Fruit fly (Drosophila melanogaster) whole organism, embryonic: Measurements from ENCODE around the gene CG18266.

Experiments
- CG10462 ChIP-seq: fragments of 200-800 bp; sonication (Bioruptor generic); optimal IDR thresholded peaks from 2 replicates; lab custom pipeline; 2016; ENCODE audit warnings: missing biosample characterization, missing genetic modification characterization
- CG10543 ChIP-seq: fragments of 200-800 bp; sonication (Bioruptor generic); optimal IDR thresholded peaks from 3 replicates; lab custom pipeline; 2017; ENCODE audit warnings: missing biosample characterization, mild to moderate bottlenecking, missing genetic modification characterization, moderate library complexity
- CG11093 ChIP-seq: fragments of 200-800 bp; sonication (Bioruptor generic); IDR thresholded peaks from 3 replicates; pipeline ENCODE4 v1.3.6; 2022; ENCODE audit warnings: missing biosample characterization, missing genetic modification characterization
- CG11504 ChIP-seq: fragments of 200-800 bp; sonication (Bioruptor generic); optimal IDR thresholded peaks from 3 replicates; lab custom pipeline; 2019; ENCODE audit warnings: missing biosample characterization, mild to moderate bottlenecking, missing genetic modification characterization, moderate library complexity
- CG12104 ChIP-seq: fragments of 200-800 bp; sonication (Bioruptor generic); optimal IDR thresholded peaks from 3 replicates; lab custom pipeline; 2016; ENCODE audit warnings: missing biosample characterization, missing genetic modification characterization
- CG12236 ChIP-seq: fragments of 200-800 bp; sonication (Bioruptor generic); optimal IDR thresholded peaks from 2 replicates; lab custom pipeline; 2016; ENCODE audit warnings: missing biosample characterization, missing genetic modification characterization
- CG12391 ChIP-seq: fragments of 200-800 bp; sonication (Bioruptor generic); optimal IDR thresholded peaks from 3 replicates; lab custom pipeline; 2018; ENCODE audit warnings: missing biosample characterization, mild to moderate bottlenecking, missing genetic modification characterization, moderate library complexity
- CG12769 ChIP-seq: fragments of 200-800 bp; sonication (Bioruptor generic); optimal IDR thresholded peaks from 2 replicates; lab custom pipeline; 2019; ENCODE audit warnings: missing biosample characterization, mild to moderate bottlenecking, missing genetic modification characterization, moderate library complexity
- CG12942 ChIP-seq: fragments of 200-800 bp; sonication (Bioruptor generic); optimal IDR thresholded peaks from 3 replicates; lab custom pipeline; 2016; ENCODE audit warnings: missing biosample characterization, missing genetic modification characterization
- CG13424 ChIP-seq: fragments of 200-800 bp; sonication (Bioruptor generic); optimal IDR thresholded peaks from 2 replicates; lab custom pipeline; 2019; ENCODE audit warnings: missing biosample characterization, mild to moderate bottlenecking, missing genetic modification characterization, moderate library complexity
- CG16815 ChIP-seq: fragments of 200-800 bp; sonication (Bioruptor generic); optimal IDR thresholded peaks from 3 replicates; lab custom pipeline; 2017; ENCODE audit warnings: missing biosample characterization, mild to moderate bottlenecking, missing genetic modification characterization
- CG30431 ChIP-seq: fragments of 200-800 bp; sonication (Bioruptor generic); optimal IDR thresholded peaks from 2 replicates; lab custom pipeline; 2017; ENCODE audit warnings: missing biosample characterization, missing genetic modification characterization
- CG31441 ChIP-seq: fragments of 200-800 bp; sonication (Bioruptor generic); IDR thresholded peaks from 2 replicates; pipeline ENCODE4 v1.3.6; 2022; ENCODE audit warnings: missing biosample characterization, missing genetic modification characterization
- CG3847 ChIP-seq: fragments of 200-800 bp; sonication (Bioruptor generic); IDR thresholded peaks from 2 replicates; pipeline ENCODE4 v1.3.6; 2022; ENCODE audit warnings: missing biosample characterization, missing genetic modification characterization
- CG4404 ChIP-seq: fragments of 200-800 bp; sonication (Bioruptor generic); IDR thresholded peaks from 2 replicates; pipeline ENCODE4 v1.3.6; 2022; ENCODE audit warnings: missing biosample characterization, missing genetic modification characterization
- CG7372 ChIP-seq: fragments of 200-800 bp; sonication (Bioruptor generic); IDR thresholded peaks from 2 replicates; pipeline ENCODE4 v1.3.6; 2022; ENCODE audit warnings: missing biosample characterization, missing genetic modification characterization
- CG7839 ChIP-seq: fragments of 200-800 bp; sonication (Bioruptor generic); optimal IDR thresholded peaks from 3 replicates; lab custom pipeline; 2018; ENCODE audit warnings: missing biosample characterization, mild to moderate bottlenecking, missing genetic modification characterization, moderate library complexity
- CoRest ChIP-seq: fragments of 200-800 bp; sonication (Bioruptor generic); optimal IDR thresholded peaks from 3 replicates; lab custom pipeline; 2018; ENCODE audit warnings: missing biosample characterization, mild to moderate bottlenecking, missing genetic modification characterization, moderate library complexity
- D19A ChIP-seq: fragments of 200-800 bp; optimal IDR thresholded peaks from 3 replicates; lab custom pipeline; 2019; ENCODE audit warnings: missing biosample characterization, mild to moderate bottlenecking, missing genetic modification characterization, moderate library complexity
- Dek ChIP-seq: fragments of 200-800 bp; sonication (Bioruptor generic); optimal IDR thresholded peaks from 3 replicates; lab custom pipeline; 2019; ENCODE audit warnings: missing biosample characterization, mild to moderate bottlenecking, missing genetic modification characterization, moderate library complexity
- Ets65A ChIP-seq: fragments of 200-800 bp; sonication (Bioruptor generic); peaks from one replicate; lab custom pipeline; 2016; ENCODE audit warnings: missing biosample characterization, missing genetic modification characterization
- Fer2 ChIP-seq: fragments of 200-800 bp; sonication (Bioruptor generic); optimal IDR thresholded peaks from 2 replicates; lab custom pipeline; 2018; ENCODE audit warnings: missing biosample characterization, mild to moderate bottlenecking, missing genetic modification characterization, moderate library complexity
- GATAe ChIP-seq: fragments of 200-800 bp; sonication (Bioruptor generic); conservative IDR thresholded peaks from 2 replicates; pipeline ENCODE4 v1.3.6; 2022; ENCODE audit warnings: missing biosample characterization, missing genetic modification characterization
- Gug ChIP-seq: fragments of 200-800 bp; sonication (Bioruptor generic); IDR thresholded peaks from 4 replicates; pipeline ENCODE4 v1.3.6; 2022; ENCODE audit warnings: missing biosample characterization, missing genetic modification characterization
- Jarid2 ChIP-seq: fragments of 200-800 bp; sonication (Bioruptor generic); optimal IDR thresholded peaks from 3 replicates; lab custom pipeline; 2017; ENCODE audit warnings: mild to moderate bottlenecking, missing biosample characterization, missing genetic modification reagents, missing genetic modification characterization
- Med ChIP-seq: fragments of 200-800 bp; sonication (Bioruptor generic); peaks from one replicate; lab custom pipeline; 2016; ENCODE audit warnings: missing biosample characterization, missing genetic modification characterization, mild to moderate bottlenecking, inconsistent platforms, moderate library complexity
- Oaz ChIP-seq: fragments of 200-800 bp; sonication (Bioruptor generic); IDR thresholded peaks from 2 replicates; pipeline ENCODE4 v1.3.6; 2022; ENCODE audit warnings: missing biosample characterization, missing genetic modification characterization
- Side ChIP-seq: fragments of 200-800 bp; sonication (Bioruptor generic); optimal IDR thresholded peaks from 2 replicates; lab custom pipeline; 2016; ENCODE audit warnings: missing biosample characterization, missing genetic modification characterization
- Sin3A ChIP-seq: fragments of >200 bp; optimal IDR thresholded peaks from 2 replicates; lab custom pipeline; 2018
- Sox102F ChIP-seq: fragments of 200-800 bp; sonication (Bioruptor generic); optimal IDR thresholded peaks from 2 replicates; lab custom pipeline; 2018; ENCODE audit warnings: missing biosample characterization, mild to moderate bottlenecking, missing genetic modification characterization, moderate library complexity
- Trl ChIP-seq, 3 experiments: fragments of >200 bp in 2 of 3; fragments of 200-800 bp in 1 of 3; sonication (Bioruptor generic) in 1 of 3; optimal IDR thresholded peaks; 2 replicates in 1 of 3; 3 replicates in 2 of 3; lab custom pipeline; 2016 to 2017; ENCODE audit warnings: missing biosample characterization in 1 of 3, missing genetic modification characterization in 1 of 3
- YL-1 ChIP-seq: fragments of 200-800 bp; sonication (Bioruptor generic); optimal IDR thresholded peaks from 3 replicates; lab custom pipeline; 2017; ENCODE audit warnings: missing biosample characterization, mild to moderate bottlenecking, missing genetic modification characterization
- ac ChIP-seq: fragments of 200-800 bp; sonication (Bioruptor generic); optimal IDR thresholded peaks from 3 replicates; lab custom pipeline; 2017; ENCODE audit warnings: missing biosample characterization, mild to moderate bottlenecking, missing genetic modification characterization
- bsh ChIP-seq, 2 experiments: fragments of 200-800 bp; sonication (Bioruptor generic); optimal IDR thresholded peaks; 2 replicates each; lab custom pipeline; 2017 to 2018; ENCODE audit warnings: mild to moderate bottlenecking in 2 of 2, missing biosample characterization in 2 of 2, missing genetic modification characterization in 2 of 2, moderate library complexity in 1 of 2
- chif ChIP-seq, 2 experiments: fragments of 200-800 bp; sonication (Bioruptor generic); optimal IDR thresholded peaks; 3 replicates each; lab custom pipeline; 2016; ENCODE audit warnings: missing biosample characterization in 2 of 2, missing genetic modification characterization in 2 of 2
- chinmo ChIP-seq: fragments of 200-800 bp; sonication (Bioruptor generic); IDR thresholded peaks from 4 replicates; pipeline ENCODE4 v1.3.6; 2022; ENCODE audit warnings: missing biosample characterization, missing genetic modification characterization; ENCODE audit not compliant: partially characterized antibody
- crc ChIP-seq: fragments of 200-800 bp; sonication (Bioruptor generic); optimal IDR thresholded peaks from 2 replicates; lab custom pipeline; 2016; ENCODE audit warnings: missing biosample characterization, missing genetic modification characterization
- grau ChIP-seq: fragments of 200-800 bp; optimal IDR thresholded peaks from 3 replicates; lab custom pipeline; 2019; ENCODE audit warnings: missing biosample characterization, mild to moderate bottlenecking, missing genetic modification characterization, moderate library complexity
- lmd ChIP-seq: fragments of 200-800 bp; sonication (Bioruptor generic); IDR thresholded peaks from 2 replicates; pipeline ENCODE4 v1.3.6; 2022; ENCODE audit warnings: missing biosample characterization, missing genetic modification characterization
- lov ChIP-seq, 2 experiments: fragments of 200-800 bp in 1 of 2; fragments of >200 bp in 1 of 2; sonication (Bioruptor generic) in 1 of 2; IDR thresholded peaks in 1 of 2; optimal IDR thresholded peaks in 1 of 2; 2 replicates in 1 of 2; 3 replicates in 1 of 2; pipeline versions ENCODE4 v1.3.6 to Lab custom; 2017 to 2022; ENCODE audit warnings: missing biosample characterization in 1 of 2, missing genetic modification characterization in 1 of 2
- nerfin-2 ChIP-seq: fragments of 200-800 bp; sonication (Bioruptor generic); IDR thresholded peaks from 2 replicates; pipeline ENCODE4 v1.3.6; 2022; ENCODE audit warnings: missing biosample characterization, missing genetic modification characterization; ENCODE audit not compliant: partially characterized antibody
- nmo ChIP-seq: fragments of 200-800 bp; sonication (Bioruptor generic); optimal IDR thresholded peaks from 2 replicates; lab custom pipeline; 2018; ENCODE audit warnings: missing biosample characterization, mild to moderate bottlenecking, missing genetic modification characterization, moderate library complexity
- row ChIP-seq: fragments of 200-800 bp; sonication (Bioruptor generic); IDR thresholded peaks from 3 replicates; pipeline ENCODE4 v1.3.6; 2022; ENCODE audit warnings: missing biosample characterization, missing genetic modification characterization
- sd ChIP-seq: fragments of 200-800 bp; sonication (Bioruptor generic); optimal IDR thresholded peaks from 3 replicates; lab custom pipeline; 2018; ENCODE audit warnings: missing biosample characterization, mild to moderate bottlenecking, missing genetic modification characterization, moderate library complexity
- sens-2 ChIP-seq: fragments of 200-800 bp; sonication (Bioruptor generic); IDR thresholded peaks from 2 replicates; pipeline ENCODE4 v1.3.6; 2022; ENCODE audit warnings: missing biosample characterization, missing genetic modification characterization
- sr ChIP-seq: fragments of 200-800 bp; sonication (Bioruptor generic); IDR thresholded peaks from 3 replicates; pipeline ENCODE4 v1.3.6; 2022; ENCODE audit warnings: missing biosample characterization, missing genetic modification characterization

Gene CG18266

DNA sequence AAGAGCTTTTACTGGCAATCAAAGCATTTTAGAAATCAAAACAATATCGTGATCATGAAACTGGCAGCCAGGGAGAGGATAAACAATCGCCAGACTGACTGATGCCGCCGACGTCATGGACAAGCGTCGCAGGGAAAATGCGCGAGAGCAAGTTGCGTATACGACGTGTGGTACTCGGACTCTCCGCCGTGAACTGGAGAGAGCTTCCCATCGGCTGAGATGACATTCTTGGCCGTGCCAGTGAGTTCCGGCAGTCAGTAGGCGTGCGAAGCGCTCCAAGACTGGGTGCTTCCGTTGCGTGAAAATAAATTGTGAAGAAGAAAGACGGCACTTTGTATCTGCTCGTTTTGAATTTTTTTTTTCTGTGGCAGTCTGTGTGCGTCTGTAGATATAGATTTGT is 41.8 kb upstream of the CG18266 start, which contains the start of gene GluRIIA:
Gene GluRIIA, plus strand, starts transcription at position 255 of the 400 bp plus-strand sequence.
- peak; percentile 70 for TF ChIP-seq Med (GFP tag; lab: Kevin White, UChicago)
- no peak for TF ChIP-seq Sin3A (lab: Kevin White, UChicago)
- peak; percentile 54 for TF ChIP-seq sd (tag; lab: Kevin White, UChicago)
- TF ChIP-seq CG10543 (GFP tag; lab: Kevin White, UChicago): no peak
- TF ChIP-seq chinmo (GFP tag; lab: Robert Waterston, UW): 0 out of 4 replicates have a peak, but pooled peaks have one; percentile 42
- no peak for TF ChIP-seq crc (GFP tag; lab: Kevin White, UChicago)
- TF ChIP-seq CG12104 (GFP tag; lab: Kevin White, UChicago): no peak
- TF ChIP-seq Oaz (GFP tag; lab: Robert Waterston, UW): no peak
- TF ChIP-seq sr (GFP tag; lab: Robert Waterston, UW): peak; percentile 84
- peak; percentile 21 for TF ChIP-seq Jarid2 (GFP tag; lab: Kevin White, UChicago)
- TF ChIP-seq Trl (optimal IDR thresholded peaks at IDR 0.05; lab: Kevin White, UChicago): peak; percentile 10 to 34
- TF ChIP-seq Trl (GFP tag; optimal IDR thresholded peaks at IDR 0.05; lab: Kevin White, UChicago): no peak
- TF ChIP-seq CG7372 (GFP tag; lab: Robert Waterston, UW): peak; percentile 58; the same call in 1 of the 2 replicates
- TF ChIP-seq Ets65A: peak; percentile 64

DNA sequence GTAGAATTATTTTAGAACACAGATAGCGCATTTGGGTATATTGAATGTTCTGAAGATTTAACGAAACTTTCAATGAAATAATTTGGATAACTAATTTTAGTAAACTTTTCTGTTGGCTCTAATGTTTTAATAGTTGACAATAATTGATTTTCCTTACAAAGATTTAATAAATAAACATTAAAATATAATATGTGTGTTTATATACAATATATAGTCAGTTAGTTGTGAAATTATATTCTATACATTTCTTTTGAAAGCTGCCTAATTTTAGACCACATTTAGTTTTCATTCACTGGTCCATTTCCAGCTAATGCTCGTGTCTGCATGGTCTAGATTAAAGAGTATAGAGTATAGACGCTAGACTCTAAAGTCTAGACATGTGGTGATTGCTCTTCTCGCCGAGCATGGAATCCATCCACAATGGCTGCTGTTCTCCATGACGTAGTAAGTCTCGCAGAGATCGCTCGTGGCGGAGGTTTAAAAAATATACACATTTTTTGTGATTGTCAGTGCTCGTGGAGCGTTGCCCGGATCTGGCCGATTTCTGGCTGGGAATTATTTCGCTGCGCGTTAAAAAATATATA is 37.7 kb upstream of the CG18266 start, which contains the start of gene GluRIIB:
Gene GluRIIB, plus strand, starts transcription at position 534 of the 584 bp plus-strand sequence.
- TF ChIP-seq CG16815 (GFP tag; lab: Kevin White, UChicago): no peak
- TF ChIP-seq bsh (GFP tag; optimal IDR thresholded peaks at IDR 0.05; lab: Kevin White, UChicago): peak in 1 of 2 experiments; percentile 40
- TF ChIP-seq CG11093 (GFP tag; lab: Robert Waterston, UW): no peak
- TF ChIP-seq row: peak; percentile 26; the same call in 1 of the 3 replicates
- TF ChIP-seq CG12769 (tag; lab: Kevin White, UChicago): peak; percentile 2
- no peak for TF ChIP-seq chif (GFP tag; optimal IDR thresholded peaks at IDR 0.05; lab: Kevin White, UChicago)
- peak; percentile 16 for TF ChIP-seq sd (tag; lab: Kevin White, UChicago)
- peak; percentile 39 for TF ChIP-seq nmo (GFP tag; lab: Kevin White, UChicago)
- TF ChIP-seq Dek (tag; lab: Kevin White, UChicago): no peak
- TF ChIP-seq Gug (GFP tag; lab: Robert Waterston, UW): no peak
- peak; percentile 94 for TF ChIP-seq D19A (tag; lab: Kevin White, UChicago)
- TF ChIP-seq CG31441 (GFP tag; lab: Robert Waterston, UW): peak; percentile 4; the same call in 1 of the 2 replicates
- peak; percentile 3 to 5 for TF ChIP-seq Trl (optimal IDR thresholded peaks at IDR 0.05; lab: Kevin White, UChicago)
- TF ChIP-seq Trl (GFP tag; optimal IDR thresholded peaks at IDR 0.05; lab: Kevin White, UChicago): no peak
- peak; percentile 8 for TF ChIP-seq CG12391 (tag; lab: Kevin White, UChicago)
- no peak for TF ChIP-seq Side (GFP tag; lab: Kevin White, UChicago)
- no peak for TF ChIP-seq CG3847 (GFP tag; lab: Robert Waterston, UW)
- TF ChIP-seq CG10462: no peak
- TF ChIP-seq CG10543 (GFP tag; lab: Kevin White, UChicago): peak; percentile 34
- no peak for TF ChIP-seq ac
- TF ChIP-seq CG12942 (GFP tag; lab: Kevin White, UChicago): no peak
- TF ChIP-seq grau: peak; percentile 40
- TF ChIP-seq sens-2 (GFP tag; lab: Robert Waterston, UW): no peak
- no peak for TF ChIP-seq lmd (GFP tag; lab: Robert Waterston, UW)
- no peak for TF ChIP-seq CG12236 (GFP tag; lab: Kevin White, UChicago)
- TF ChIP-seq CG11504 (tag; lab: Kevin White, UChicago): no peak
- no peak for TF ChIP-seq CG4404
- TF ChIP-seq GATAe (GFP tag; lab: Robert Waterston, UW): no peak
- no peak for TF ChIP-seq CG30431 (GFP tag; lab: Kevin White, UChicago)
- peak; percentile 36 for TF ChIP-seq CoRest (tag; lab: Kevin White, UChicago)
- no peak for TF ChIP-seq Fer2 (tag; lab: Kevin White, UChicago)
- peak; percentile 26 for TF ChIP-seq CG7839
- peak; percentile 43 for TF ChIP-seq Sox102F (GFP tag; lab: Kevin White, UChicago)
- TF ChIP-seq lov (optimal IDR thresholded peaks at IDR 0.05; lab: Kevin White, UChicago): no peak
- no peak for TF ChIP-seq lov (GFP tag; IDR thresholded peaks at IDR 0.05; lab: Robert Waterston, UW)
- TF ChIP-seq nerfin-2 (GFP tag; lab: Robert Waterston, UW): no peak
- TF ChIP-seq YL-1: no peak
- peak; percentile 43 for TF ChIP-seq Med (GFP tag; lab: Kevin White, UChicago)
- peak; percentile 52 for TF ChIP-seq CG13424 (tag; lab: Kevin White, UChicago)
